Fruit fly (Drosophila melanogaster): ENCODE results near the gene Ugt302C1.

DNA sequence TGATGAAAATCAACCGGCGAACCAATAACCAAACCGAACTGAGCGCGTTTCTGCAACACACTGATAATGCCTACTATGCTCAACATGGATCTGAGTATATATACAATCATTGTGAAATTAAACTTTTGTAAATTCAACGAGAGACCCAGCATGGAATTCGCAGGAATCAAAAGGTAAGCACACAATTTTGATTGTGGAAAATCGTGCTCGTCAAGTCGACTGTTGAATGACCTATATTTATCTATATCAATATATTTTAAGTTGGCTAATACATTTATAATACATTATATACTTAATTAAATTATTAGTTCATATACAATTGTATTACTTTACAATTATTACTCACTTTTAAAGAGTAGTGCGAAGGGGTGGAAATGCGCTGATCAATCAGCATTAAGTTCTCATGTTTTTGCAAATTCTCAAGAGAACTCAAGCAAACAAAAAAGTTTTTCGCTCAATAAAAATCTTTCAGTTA lies 3.1 kb upstream of the Ugt302C1 start, which contains the start of gene Ugt302K1:
- TF ChIP-seq EcR (GFP tag; optimal IDR thresholded peaks at IDR 0.05), result no peak
- no peak for TF ChIP-seq usp (GFP tag; optimal IDR thresholded peaks at IDR 0.05)
- TF ChIP-seq CG8478 (optimal IDR thresholded peaks at IDR 0.05), result no peak
- no peak for TF ChIP-seq Dll (optimal IDR thresholded peaks at IDR 0.05)
